Fruit fly (Drosophila melanogaster) whole organism, prepupa: Measurements from ENCODE around the gene CtBP.

Experiments used
- CG16779 ChIP-seq: fragments of 200-800 bp; sonication (Bioruptor generic); optimal IDR thresholded peaks from 3 replicates; lab custom pipeline; 2017; ENCODE audit warnings: missing biosample characterization, mild to moderate bottlenecking, missing genetic modification characterization
- CG34406 ChIP-seq: fragments of 200-800 bp; sonication (Bioruptor generic); optimal IDR thresholded peaks from 3 replicates; lab custom pipeline; 2016; ENCODE audit warnings: missing biosample characterization, missing genetic modification characterization
- CG4318 ChIP-seq: fragments of 200-800 bp; sonication (Bioruptor generic); optimal IDR thresholded peaks from 3 replicates; lab custom pipeline; 2017; ENCODE audit warnings: missing biosample characterization, mild to moderate bottlenecking, missing genetic modification characterization
- CG6276 ChIP-seq: fragments of 200-800 bp; sonication (Bioruptor generic); optimal IDR thresholded peaks from 2 replicates; lab custom pipeline; 2017; ENCODE audit warnings: missing biosample characterization, mild to moderate bottlenecking, missing genetic modification characterization
- CG6854 ChIP-seq: fragments of 200-800 bp; sonication (Bioruptor generic); optimal IDR thresholded peaks from 2 replicates; lab custom pipeline; 2017; ENCODE audit warnings: missing biosample characterization, mild to moderate bottlenecking, missing genetic modification characterization
- CG8119 ChIP-seq: fragments of 200-800 bp; sonication (Bioruptor generic); IDR thresholded peaks from 3 replicates; pipeline ENCODE4 v1.3.6; 2022; ENCODE audit warnings: missing biosample characterization, missing genetic modification characterization
- CG8319 ChIP-seq: fragments of 200-800 bp; sonication (Bioruptor generic); optimal IDR thresholded peaks from 3 replicates; lab custom pipeline; 2016; ENCODE audit warnings: missing biosample characterization, missing genetic modification characterization
- CG9139 ChIP-seq: fragments of 200-800 bp; sonication (Bioruptor generic); optimal IDR thresholded peaks from 3 replicates; lab custom pipeline; 2017; ENCODE audit warnings: missing biosample characterization, mild to moderate bottlenecking, missing genetic modification characterization
- Hr39 ChIP-seq: fragments of 200-800 bp; sonication (Bioruptor generic); optimal IDR thresholded peaks from 2 replicates; lab custom pipeline; 2016; ENCODE audit warnings: missing biosample characterization, missing genetic modification characterization
- Hr4 ChIP-seq: fragments of 200-800 bp; sonication (Bioruptor generic); optimal IDR thresholded peaks from 3 replicates; lab custom pipeline; 2016; ENCODE audit warnings: missing biosample characterization, missing genetic modification characterization
- OdsH ChIP-seq: fragments of 200-800 bp; sonication (Bioruptor generic); optimal IDR thresholded peaks from 3 replicates; lab custom pipeline; 2016; ENCODE audit warnings: missing biosample characterization, missing genetic modification characterization
- vri ChIP-seq: fragments of 200-800 bp; sonication (Bioruptor generic); optimal IDR thresholded peaks from 3 replicates; lab custom pipeline; 2016; ENCODE audit warnings: missing biosample characterization, mild to moderate bottlenecking, missing genetic modification characterization

DNA sequence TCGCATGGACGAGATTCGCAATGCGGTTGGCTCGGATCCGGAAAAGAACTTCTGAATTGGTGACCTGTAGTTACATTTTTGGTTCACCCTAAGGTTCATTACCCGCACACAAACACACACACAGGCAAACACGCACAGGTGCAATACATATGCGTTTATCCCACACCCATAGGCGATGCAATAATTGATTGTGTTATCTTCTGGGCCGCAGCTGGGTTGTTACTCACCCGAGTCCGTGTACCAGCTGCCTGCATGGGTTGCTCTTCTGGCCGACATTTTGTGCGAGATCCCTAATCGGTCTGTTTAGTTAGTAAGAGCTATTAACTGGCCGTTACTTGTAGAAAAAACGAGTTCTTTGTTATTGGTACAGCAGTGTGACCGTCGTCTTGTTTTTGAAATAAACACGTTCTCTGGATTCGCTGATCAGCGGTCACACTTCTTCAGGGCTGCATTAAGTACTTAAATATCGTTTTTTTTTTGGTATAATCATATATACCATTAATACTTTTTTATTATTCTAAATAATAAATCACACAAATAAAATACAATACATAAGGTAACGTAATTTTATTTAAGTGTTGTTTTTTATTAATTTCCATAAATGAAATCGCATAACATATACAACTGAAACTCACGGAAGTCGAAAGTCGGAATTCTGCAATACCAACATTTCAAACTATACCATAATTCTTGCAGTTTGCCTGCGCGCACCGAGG, 386 bp upstream of the CtBP start, which contains the start of gene CG8031:
- no peak for TF ChIP-seq CG4318 (GFP tag; lab: Kevin White, UChicago)
- no peak for TF ChIP-seq CG6276 (GFP tag; lab: Kevin White, UChicago)
- no peak for TF ChIP-seq CG34406 (GFP tag; lab: Kevin White, UChicago)
- TF ChIP-seq OdsH (GFP tag; lab: Kevin White, UChicago) = no peak
- TF ChIP-seq CG16779 = no peak
- 0 out of 3 replicates have a peak, but pooled peaks have one; percentile 28 for TF ChIP-seq CG8119 (GFP tag; lab: Robert Waterston, UW)
- TF ChIP-seq CG8319 (GFP tag; lab: Kevin White, UChicago) = peak; percentile 21
- TF ChIP-seq vri (GFP tag; lab: Kevin White, UChicago) = peak; percentile 73
- TF ChIP-seq Hr4 (GFP tag; lab: Kevin White, UChicago) = no peak
- TF ChIP-seq Hr39 (GFP tag; lab: Kevin White, UChicago) = no peak
- no peak for TF ChIP-seq CG9139 (GFP tag; lab: Kevin White, UChicago)
- TF ChIP-seq CG6854 (GFP tag; lab: Kevin White, UChicago) = peak; percentile 2
